Fruit fly (Drosophila melanogaster) whole organism, embryonic: ENCODE measurements around the gene CG31823.

Experiments
- CG15514 ChIP-seq: fragments of 200-800 bp; sonication (Bioruptor generic); optimal IDR thresholded peaks from 3 replicates; lab custom pipeline; 2017; ENCODE audit warnings: missing biosample characterization, missing genetic modification characterization, mild to moderate bottlenecking, moderate library complexity, missing genetic modification reagents
- CG1832 ChIP-seq: fragments of 200-800 bp; sonication (Bioruptor generic); optimal IDR thresholded peaks from 2 replicates; lab custom pipeline; 2017; ENCODE audit warnings: missing biosample characterization, mild to moderate bottlenecking, missing genetic modification characterization, inconsistent platforms
- ac ChIP-seq: fragments of 200-800 bp; sonication (Bioruptor generic); optimal IDR thresholded peaks from 3 replicates; lab custom pipeline; 2017; ENCODE audit warnings: missing biosample characterization, mild to moderate bottlenecking, missing genetic modification characterization

DNA sequence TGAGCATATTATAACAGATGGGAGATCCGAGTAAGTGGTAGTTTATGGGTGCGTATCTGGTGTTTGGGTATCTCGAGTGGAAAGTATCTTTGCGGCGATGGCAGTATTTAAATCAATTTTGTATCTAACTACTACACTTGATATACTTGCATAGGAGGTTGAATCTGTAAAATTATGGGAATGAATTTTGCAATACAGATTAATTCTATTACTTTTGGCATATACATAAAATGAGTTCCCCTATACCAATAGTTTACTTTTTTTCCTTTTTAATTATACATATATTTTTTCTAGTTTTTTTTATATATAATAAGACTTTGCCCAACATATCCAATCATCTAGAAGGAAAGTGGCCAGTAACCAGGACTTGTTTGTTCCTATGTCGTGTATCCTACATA, 9.0 kb upstream of the CG31823 start:
- no peak for TF ChIP-seq ac (GFP tag; lab: Kevin White, UChicago)
- TF ChIP-seq CG15514 (GFP tag; lab: Kevin White, UChicago), result no peak
- TF ChIP-seq CG1832 (GFP tag; lab: Kevin White, UChicago), result no peak
